Fruit fly (Drosophila melanogaster): Measurements from ENCODE around the gene CG11983.

The CG11983 gene

DNA sequence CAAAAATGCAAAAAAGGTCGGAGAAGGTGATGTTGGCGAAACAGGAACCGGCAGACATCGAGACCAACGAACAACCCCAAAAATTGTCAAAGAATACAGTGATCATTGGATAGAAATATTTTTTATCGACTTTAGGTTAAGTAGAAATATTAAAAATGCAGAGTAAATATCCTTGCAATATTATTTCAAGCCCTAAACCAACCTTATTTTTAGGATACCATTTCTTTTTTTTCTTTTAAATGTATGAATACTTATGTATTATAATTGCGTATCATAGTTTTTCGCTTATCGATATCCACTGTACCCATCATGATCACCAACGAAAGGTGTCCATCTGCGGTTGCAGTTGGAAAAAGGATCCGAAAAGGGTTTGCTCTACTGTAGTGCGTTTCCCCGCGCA is 27.1 kb downstream of the CG11983 start:
- no peak for TF ChIP-seq CG9797 (GFP tag; optimal IDR thresholded peaks at IDR 0.05)
- TF ChIP-seq lola (GFP tag; optimal IDR thresholded peaks at IDR 0.05), result peak in 1 of 3 experiments; percentile 35
- TF ChIP-seq CG2712 (tag; optimal IDR thresholded peaks at IDR 0.05), result peak; percentile 18
- no peak for TF ChIP-seq CG8359 (GFP tag; optimal IDR thresholded peaks at IDR 0.05; ENCODE audit: borderline replicate concordance)
- TF ChIP-seq phol (tag; optimal IDR thresholded peaks at IDR 0.05), result peak; percentile 4
- TF ChIP-seq sob (GFP tag; IDR thresholded peaks at IDR 0.05), result no peak
- no peak for TF ChIP-seq Sox102F (GFP tag; optimal IDR thresholded peaks at IDR 0.05)
- TF ChIP-seq seq (GFP tag; IDR thresholded peaks at IDR 0.05), result no peak
- no peak for TF ChIP-seq CG31365 (tag; optimal IDR thresholded peaks at IDR 0.05)
- TF ChIP-seq CG18262 (tag; optimal IDR thresholded peaks at IDR 0.05), result peak; percentile 32
- no peak for TF ChIP-seq Hr3 (GFP tag; optimal IDR thresholded peaks at IDR 0.05)
- no peak for TF ChIP-seq CG4404 (GFP tag; IDR thresholded peaks at IDR 0.05)
- TF ChIP-seq CG10366 (GFP tag; IDR thresholded peaks at IDR 0.05), result no peak
- no peak for TF ChIP-seq CG10209 (GFP tag; optimal IDR thresholded peaks at IDR 0.05)
- peak; percentile 90 for TF ChIP-seq grau (tag; optimal IDR thresholded peaks at IDR 0.05)
- no peak for TF ChIP-seq CG12104 (GFP tag; optimal IDR thresholded peaks at IDR 0.05)
- peak; percentile 16 for TF ChIP-seq CG8924 (tag; optimal IDR thresholded peaks at IDR 0.05)
- peak; percentile 29; the same call in 1 of the 2 replicates for TF ChIP-seq Xrp1 (GFP tag; IDR thresholded peaks at IDR 0.05)
- no peak for TF ChIP-seq NC2α (GFP tag; optimal IDR thresholded peaks at IDR 0.05)
- TF ChIP-seq CG9727 (GFP tag; optimal IDR thresholded peaks at IDR 0.05), result peak; percentile 13
- TF ChIP-seq Gsc (GFP tag; IDR thresholded peaks at IDR 0.05), result no peak
- no peak for TF ChIP-seq sisA (GFP tag; IDR thresholded peaks at IDR 0.05)
- no peak for TF ChIP-seq vvl (GFP tag; IDR thresholded peaks at IDR 0.05)
- TF ChIP-seq CG14710 (tag; optimal IDR thresholded peaks at IDR 0.05), result peak; percentile 15
- TF ChIP-seq CG6813 (GFP tag; optimal IDR thresholded peaks at IDR 0.05), result no peak
- no peak for TF ChIP-seq Hsf (GFP tag; optimal IDR thresholded peaks at IDR 0.05)
- TF ChIP-seq CG12942 (GFP tag; optimal IDR thresholded peaks at IDR 0.05), result no peak
- TF ChIP-seq scrt (GFP tag; optimal IDR thresholded peaks at IDR 0.05), result no peak
- TF ChIP-seq CG17359 (tag; optimal IDR thresholded peaks at IDR 0.05), result no peak
- no peak for TF ChIP-seq Drgx (GFP tag; IDR thresholded peaks at IDR 0.05)
- no peak for TF ChIP-seq ash1 (GFP tag; optimal IDR thresholded peaks at IDR 0.05)
- no peak for TF ChIP-seq Ravus (GFP tag; IDR thresholded peaks at IDR 0.05)
- peak; percentile 13 for TF ChIP-seq CG10267 (tag; optimal IDR thresholded peaks at IDR 0.05)
- TF ChIP-seq CG6683 (GFP tag; optimal IDR thresholded peaks at IDR 0.05), result no peak
- no peak for TF ChIP-seq lbe (GFP tag; optimal IDR thresholded peaks at IDR 0.05)
- TF ChIP-seq row (GFP tag; IDR thresholded peaks at IDR 0.05), result peak; percentile 42; the same call in 1 of the 3 replicates
- TF ChIP-seq trem (tag; optimal IDR thresholded peaks at IDR 0.05), result no peak
- no peak for TF ChIP-seq hkb (optimal IDR thresholded peaks at IDR 0.05)
- 0 out of 2 replicates have a peak, but pooled peaks have one; percentile 16 for TF ChIP-seq hkb (GFP tag; IDR thresholded peaks at IDR 0.05)
- TF ChIP-seq Ets97D (GFP tag; optimal IDR thresholded peaks at IDR 0.05), result no peak
- no peak for TF ChIP-seq abd-A (tag; optimal IDR thresholded peaks at IDR 0.05)
- TF ChIP-seq CG11560 (tag; IDR thresholded peaks at IDR 0.05), result no peak
- TF ChIP-seq CG15696 (tag; optimal IDR thresholded peaks at IDR 0.05), result peak; percentile 56
- TF ChIP-seq vnd (GFP tag; IDR thresholded peaks at IDR 0.05; ENCODE audit: partially characterized antibody), result no peak
- TF ChIP-seq kah (GFP tag; optimal IDR thresholded peaks at IDR 0.05), result no peak
- TF ChIP-seq CG30431 (GFP tag; optimal IDR thresholded peaks at IDR 0.05), result no peak
- peak; percentile 2 for TF ChIP-seq Kr (GFP tag; optimal IDR thresholded peaks at IDR 0.05)
- TF ChIP-seq gem (tag; optimal IDR thresholded peaks at IDR 0.05), result peak; percentile 27
- no peak for TF ChIP-seq ems (GFP tag; optimal IDR thresholded peaks at IDR 0.05)
- TF ChIP-seq lmd (GFP tag; IDR thresholded peaks at IDR 0.05), result no peak
- TF ChIP-seq crc (GFP tag; optimal IDR thresholded peaks at IDR 0.05), result no peak

All from whole organism, embryonic.